Worm (Caenorhabditis elegans) whole organism, midembryonic: Measurements from ENCODE around the gene idpb-1.
A peak's percentile ranks its signal among the peaks of the same experiment; 100 is the strongest.

Experiments used
- T22C8.4 ChIP-seq: fragments of 200-800 bp; sonication (Bioruptor generic); IDR thresholded peaks from 2 replicates; pipeline ENCODE4 v1.3.6; 2022; ENCODE audit warnings: missing genetic modification characterization, missing compliant biosample characterization
- cog-1 ChIP-seq: sonication (generic microtip); optimal IDR thresholded peaks from 2 replicates; lab custom pipeline; 2016; ENCODE audit warnings: missing genetic modification characterization, missing compliant biosample characterization
- flt-1 ChIP-seq: fragments of 200-800 bp; sonication (Bioruptor generic); IDR thresholded peaks from 2 replicates; pipeline ENCODE4 v1.3.6; 2022; ENCODE audit warnings: missing genetic modification characterization, missing compliant biosample characterization
- klf-2 ChIP-seq: fragments of 200-800 bp; sonication (Bioruptor generic); conservative IDR thresholded peaks from 2 replicates; pipeline ENCODE4 v1.3.6; 2022; ENCODE audit warnings: missing genetic modification reagents, missing genetic modification characterization, missing compliant biosample characterization
- med-1 ChIP-seq: sonication (generic microtip); optimal IDR thresholded peaks from 2 replicates; lab custom pipeline; 2017; ENCODE audit warnings: missing genetic modification characterization, mild to moderate bottlenecking, missing compliant biosample characterization, antibody characterized with exemption, missing genetic modification reagents; ENCODE audit not compliant: insufficient read depth
- ref-1 ChIP-seq: fragments of 200-800 bp; sonication (Bioruptor generic); conservative IDR thresholded peaks from 2 replicates; pipeline ENCODE4 v1.3.6; 2022; ENCODE audit warnings: missing genetic modification reagents, missing genetic modification characterization, missing compliant biosample characterization
- tab-1 ChIP-seq: fragments of 200-800 bp; sonication (Bioruptor generic); IDR thresholded peaks from 2 replicates; pipeline ENCODE4 v1.3.6; 2022; ENCODE audit warnings: missing genetic modification characterization, missing compliant biosample characterization
- ztf-23 ChIP-seq: fragments of 200-800 bp; sonication (Bioruptor generic); IDR thresholded peaks from 2 replicates; pipeline ENCODE4 v1.3.6; 2022; ENCODE audit warnings: missing genetic modification reagents, missing genetic modification characterization, missing compliant biosample characterization
- ztf-29 ChIP-seq: fragments of 200-800 bp; sonication (Bioruptor generic); IDR thresholded peaks from 2 replicates; pipeline ENCODE4 v1.3.6; 2022; ENCODE audit warnings: missing genetic modification reagents, missing genetic modification characterization, missing compliant biosample characterization

Gene idpb-1

ce11 chrII:5101701-5102100 is at the start of gene idpb-1, which contains the start of gene idpb-3:
Gene idpb-1, plus strand, starts transcription at chrII:5101984.
Gene idpb-3, minus strand, starts transcription at chrII:5101801.
- TF ChIP-seq flt-1 (GFP tag; lab: Robert Waterston, UW) (no peak), cog-1 (no peak), med-1 (GFP tag; lab: Kevin White, UChicago) (no peak), tab-1 (GFP tag; lab: Robert Waterston, UW) (no peak), ztf-23 (GFP tag; lab: Robert Waterston, UW) (no peak), klf-2 (GFP tag; lab: Robert Waterston, UW) (no peak), ref-1 (GFP tag; lab: Robert Waterston, UW) (no peak), ztf-29 (no peak), T22C8.4 (GFP tag; lab: Robert Waterston, UW) (no peak)

ce11 chrII:5055129-5055666 is 46.6 kb upstream of the idpb-1 start, which contains the start of the genes ify-1 and rpl-22:
Gene ify-1, minus strand, starts transcription at chrII:5055179.
Gene rpl-22, plus strand, starts transcription at chrII:5055616.
- TF ChIP-seq ref-1 (GFP tag; lab: Robert Waterston, UW) (no peak), flt-1 (GFP tag; lab: Robert Waterston, UW) (peak; percentile 77), tab-1 (GFP tag; lab: Robert Waterston, UW) (no peak), T22C8.4 (GFP tag; lab: Robert Waterston, UW) (peak; percentile 72; the same call in 1 of the 2 replicates), klf-2 (GFP tag; lab: Robert Waterston, UW) (no peak), ztf-29 (no peak; the same call in 1 of the 2 replicates), med-1 (GFP tag; lab: Kevin White, UChicago) (no peak), ztf-23 (GFP tag; lab: Robert Waterston, UW) (peak; percentile 83), cog-1 (peak; percentile 65)

- TF ChIP-seq T22C8.4 (GFP tag; lab: Robert Waterston, UW) (no peak), tab-1 (GFP tag; lab: Robert Waterston, UW) (no peak), flt-1 (GFP tag; lab: Robert Waterston, UW) (no peak)
These were observed 45.5 kb upstream of the idpb-1 start for ce11 chrII:5056254-5056653.

- TF ChIP-seq med-1 (GFP tag; lab: Kevin White, UChicago): no peak
- no peak for TF ChIP-seq klf-2 (GFP tag; lab: Robert Waterston, UW)
- TF ChIP-seq ztf-29: peak; percentile 78; the same call in 1 of the 2 replicates
- TF ChIP-seq ref-1 (GFP tag; lab: Robert Waterston, UW): peak; percentile 68; the same call in 1 of the 2 replicates
- no peak for TF ChIP-seq ztf-23 (GFP tag; lab: Robert Waterston, UW)
- TF ChIP-seq tab-1 (GFP tag; lab: Robert Waterston, UW): peak; percentile 74
- TF ChIP-seq T22C8.4 (GFP tag; lab: Robert Waterston, UW): peak; percentile 43; the same call in 1 of the 2 replicates
- TF ChIP-seq flt-1 (GFP tag; lab: Robert Waterston, UW): peak; percentile 81
- no peak for TF ChIP-seq cog-1
These were observed 44.5 kb upstream of the idpb-1 start for ce11 chrII:5057315-5057714.

ce11 chrII:5058036-5058435 is 43.7 kb upstream of the idpb-1 start, which contains the start of gene C27A2.12:
Gene C27A2.12, minus strand, starts transcription at chrII:5058136.
- TF ChIP-seq ref-1 (GFP tag; lab: Robert Waterston, UW) (no peak), ztf-29 (no peak), klf-2 (GFP tag; lab: Robert Waterston, UW) (no peak), med-1 (GFP tag; lab: Kevin White, UChicago) (no peak), tab-1 (GFP tag; lab: Robert Waterston, UW) (no peak), ztf-23 (GFP tag; lab: Robert Waterston, UW) (no peak), flt-1 (GFP tag; lab: Robert Waterston, UW) (no peak), T22C8.4 (GFP tag; lab: Robert Waterston, UW) (no peak), cog-1 (no peak)

- TF ChIP-seq flt-1 (GFP tag; lab: Robert Waterston, UW) (no peak), ztf-29 (no peak)
These were observed 41.1 kb upstream of the idpb-1 start, which contains the start of gene pho-12 for ce11 chrII:5060719-5061118. Gene pho-12, minus strand, starts transcription at chrII:5060819.

ce11 chrII:5061794-5062368 is 39.9 kb upstream of the idpb-1 start, which contains the start of gene smc-5:
Gene smc-5, plus strand, starts transcription at chrII:5062125.
- TF ChIP-seq med-1 (GFP tag; lab: Kevin White, UChicago) (no peak), ref-1 (GFP tag; lab: Robert Waterston, UW) (no peak), flt-1 (GFP tag; lab: Robert Waterston, UW) (peak; percentile 56; the same call in 1 of the 2 replicates), T22C8.4 (GFP tag; lab: Robert Waterston, UW) (0 out of 2 replicates have a peak, but pooled peaks have one; percentile 9), ztf-23 (GFP tag; lab: Robert Waterston, UW) (0 out of 2 replicates have a peak, but pooled peaks have one; percentile 38), cog-1 (peak; percentile 4), ztf-29 (no peak), klf-2 (GFP tag; lab: Robert Waterston, UW) (0 out of 2 replicates have a peak, but pooled peaks have one; percentile 55), tab-1 (GFP tag; lab: Robert Waterston, UW) (no peak)

- no peak for TF ChIP-seq ztf-29
- TF ChIP-seq ztf-23 (GFP tag; lab: Robert Waterston, UW): no peak
- TF ChIP-seq T22C8.4 (GFP tag; lab: Robert Waterston, UW): no peak
- no peak for TF ChIP-seq flt-1 (GFP tag; lab: Robert Waterston, UW)
- TF ChIP-seq tab-1 (GFP tag; lab: Robert Waterston, UW): no peak
- no peak for TF ChIP-seq klf-2 (GFP tag; lab: Robert Waterston, UW)
These were observed 34.8 kb upstream of the idpb-1 start for ce11 chrII:5066967-5067366.

- no peak for TF ChIP-seq ztf-23 (GFP tag; lab: Robert Waterston, UW)
- TF ChIP-seq tab-1 (GFP tag; lab: Robert Waterston, UW): no peak
- no peak for TF ChIP-seq cog-1
- no peak for TF ChIP-seq klf-2 (GFP tag; lab: Robert Waterston, UW)
- no peak for TF ChIP-seq ref-1 (GFP tag; lab: Robert Waterston, UW)
- no peak for TF ChIP-seq flt-1 (GFP tag; lab: Robert Waterston, UW)
- no peak for TF ChIP-seq T22C8.4 (GFP tag; lab: Robert Waterston, UW)
- no peak for TF ChIP-seq med-1 (GFP tag; lab: Kevin White, UChicago)
- no peak for TF ChIP-seq ztf-29
These were observed 33.9 kb upstream of the idpb-1 start, which contains the start of gene C27A2.8 for ce11 chrII:5067927-5068326. Gene C27A2.8, minus strand, starts transcription at chrII:5068043.
